Fruit fly (Drosophila melanogaster) Kc167 (cell line): Measurements from ENCODE around the gene CG5225.

Source experiments
- Myc ChIP-seq: fragments of >200 bp; optimal IDR thresholded peaks from 2 replicates; lab custom pipeline; 2017; ENCODE audit warnings: missing external identifiers
- Sin3A ChIP-seq: fragments of >200 bp; optimal IDR thresholded peaks from 2 replicates; lab custom pipeline; 2018; ENCODE audit warnings: missing external identifiers
- h ChIP-seq: fragments of >200 bp; optimal IDR thresholded peaks from 3 replicates; lab custom pipeline; 2018; ENCODE audit warnings: missing external identifiers
- insv ChIP-seq: fragments of >200 bp; optimal IDR thresholded peaks from 3 replicates; lab custom pipeline; 2018; ENCODE audit warnings: missing external identifiers
- psq ChIP-seq: fragments of >200 bp; optimal IDR thresholded peaks from 2 replicates; lab custom pipeline; 2017; ENCODE audit warnings: missing external identifiers
- ttk ChIP-seq: sonication (Bioruptor generic); optimal IDR thresholded peaks from 2 replicates; lab custom pipeline; 2017; ENCODE audit warnings: missing external identifiers

Gene CG5225

dm6 chr3R:17053415-17054177 lies 25.1 kb downstream of the CG5225 start, which contains the start of gene Dad:
TSS of gene Dad (plus strand) at chr3R:17054007.
- no peak for TF ChIP-seq insv (lab: Kevin White, UChicago)
- TF ChIP-seq psq (lab: Kevin White, UChicago): no peak
- TF ChIP-seq Sin3A (lab: Kevin White, UChicago): no peak
- no peak for TF ChIP-seq h (lab: Kevin White, UChicago)
- no peak for TF ChIP-seq Myc (lab: Kevin White, UChicago)
- no peak for TF ChIP-seq ttk (lab: Kevin White, UChicago)

DNA sequence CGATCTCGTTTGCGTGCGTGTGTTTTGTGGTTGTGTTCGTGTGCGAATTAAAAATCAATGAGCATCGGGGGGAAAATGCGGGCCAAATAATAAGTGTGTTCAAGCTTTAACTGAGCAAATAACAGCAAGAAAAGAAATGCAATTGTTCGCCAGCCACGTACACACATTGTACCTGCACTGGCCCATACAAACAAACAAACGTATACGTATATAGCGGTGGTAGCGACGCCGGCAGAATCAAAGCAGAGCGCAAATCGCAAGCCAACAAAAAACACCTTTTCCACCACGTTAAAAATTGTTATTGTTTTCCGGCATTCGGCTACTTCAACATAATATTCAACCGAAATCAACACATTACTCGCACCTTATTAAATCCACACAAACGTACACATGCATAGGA lies 26.0 kb downstream of the CG5225 start:
- no peak for TF ChIP-seq Myc (lab: Kevin White, UChicago)
- TF ChIP-seq ttk (lab: Kevin White, UChicago): no peak
- no peak for TF ChIP-seq psq (lab: Kevin White, UChicago)
- TF ChIP-seq insv (lab: Kevin White, UChicago): no peak
- TF ChIP-seq h (lab: Kevin White, UChicago): no peak
- TF ChIP-seq Sin3A (lab: Kevin White, UChicago): no peak

DNA sequence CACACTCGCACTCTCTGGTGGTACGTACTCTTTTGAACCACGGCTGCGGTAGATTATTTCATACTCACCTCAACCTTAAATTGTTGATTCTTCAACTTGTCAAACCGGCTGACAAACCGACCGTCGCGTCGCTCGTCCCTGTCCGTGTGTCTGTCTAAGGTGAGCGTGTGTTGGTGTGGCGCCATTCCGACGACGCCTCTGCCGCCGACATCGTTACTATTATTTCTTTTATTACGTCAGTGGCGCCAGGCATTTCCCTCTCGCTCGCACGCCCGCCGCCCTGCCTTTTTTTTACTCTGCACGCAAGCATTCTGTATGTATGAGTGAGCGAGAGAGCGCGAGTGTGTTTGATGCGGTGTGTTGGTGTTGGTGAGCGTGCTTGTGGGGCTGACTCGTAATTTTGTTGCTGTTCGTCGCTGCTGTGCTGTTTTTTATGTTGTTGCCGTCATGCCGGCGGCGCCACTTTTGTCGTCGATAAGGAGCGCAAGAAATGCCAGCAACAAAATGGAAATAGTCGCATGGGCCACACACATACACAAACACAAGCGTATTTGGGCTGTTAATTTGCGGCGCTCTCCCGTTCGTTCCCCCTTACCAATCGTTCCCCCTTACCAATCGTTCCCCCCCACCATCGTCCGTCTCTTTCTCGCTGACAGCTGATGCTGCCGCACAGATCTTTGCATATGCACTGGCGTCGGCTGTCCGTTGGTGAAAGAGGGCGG lies 27.9 kb downstream of the CG5225 start:
- TF ChIP-seq insv (lab: Kevin White, UChicago) (no peak), Sin3A (lab: Kevin White, UChicago) (no peak), psq (lab: Kevin White, UChicago) (no peak), h (lab: Kevin White, UChicago) (no peak), ttk (lab: Kevin White, UChicago) (no peak), Myc (lab: Kevin White, UChicago) (no peak)

DNA sequence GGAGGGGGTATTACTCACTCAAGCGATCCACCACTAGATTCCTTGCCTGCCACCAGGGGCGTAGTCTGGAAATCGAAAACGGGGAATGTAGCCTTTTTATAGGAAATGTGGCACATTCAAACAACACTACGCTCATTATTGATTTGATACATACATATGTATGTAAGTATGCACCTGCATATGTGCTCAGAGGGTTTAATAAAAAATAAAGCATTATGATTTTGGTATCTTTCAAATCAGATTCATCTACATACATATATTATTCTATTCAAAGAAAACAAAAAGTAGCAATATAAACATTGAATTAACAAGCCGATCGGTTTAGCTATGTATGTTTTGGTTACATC lies 28.4 kb downstream of the CG5225 start:
- TF ChIP-seq h (lab: Kevin White, UChicago) (no peak), ttk (lab: Kevin White, UChicago) (no peak), psq (lab: Kevin White, UChicago) (no peak), Myc (lab: Kevin White, UChicago) (no peak), Sin3A (lab: Kevin White, UChicago) (no peak), insv (lab: Kevin White, UChicago) (no peak)

DNA sequence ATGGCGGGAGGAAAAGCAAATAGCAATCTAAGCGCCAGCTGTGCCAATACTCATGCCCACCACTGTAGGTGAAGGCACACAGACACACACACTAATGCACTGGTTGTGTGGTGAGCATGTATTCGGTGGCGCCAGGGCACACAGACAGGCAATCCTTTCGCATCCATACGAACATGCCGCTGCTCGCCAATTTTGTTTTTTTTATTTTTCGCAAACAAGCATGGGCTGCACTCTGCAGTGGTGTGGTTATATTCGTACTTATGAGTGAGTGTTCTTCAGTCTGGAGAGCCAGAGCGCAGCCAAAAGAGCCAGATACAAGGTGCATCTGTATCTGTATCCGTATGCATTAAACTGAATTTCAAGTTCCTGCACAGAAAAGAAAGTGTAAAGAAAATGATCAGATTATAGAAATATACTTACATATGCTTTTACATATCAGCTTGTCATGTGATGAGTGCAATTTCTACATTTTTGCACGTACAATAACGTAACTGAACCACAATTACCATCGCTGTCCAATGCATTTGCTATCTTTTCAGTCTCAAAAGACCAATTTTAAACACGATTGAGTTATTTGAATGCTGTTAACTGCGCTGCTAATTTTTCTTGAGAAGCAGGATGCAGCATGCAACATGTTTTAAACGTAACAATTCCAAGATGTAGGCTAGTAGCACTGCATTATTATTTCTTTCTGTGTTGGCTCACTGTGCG lies 30.8 kb downstream of the CG5225 start:
- TF ChIP-seq ttk (lab: Kevin White, UChicago) (no peak), psq (lab: Kevin White, UChicago) (no peak), h (lab: Kevin White, UChicago) (no peak), Sin3A (lab: Kevin White, UChicago) (no peak)

DNA sequence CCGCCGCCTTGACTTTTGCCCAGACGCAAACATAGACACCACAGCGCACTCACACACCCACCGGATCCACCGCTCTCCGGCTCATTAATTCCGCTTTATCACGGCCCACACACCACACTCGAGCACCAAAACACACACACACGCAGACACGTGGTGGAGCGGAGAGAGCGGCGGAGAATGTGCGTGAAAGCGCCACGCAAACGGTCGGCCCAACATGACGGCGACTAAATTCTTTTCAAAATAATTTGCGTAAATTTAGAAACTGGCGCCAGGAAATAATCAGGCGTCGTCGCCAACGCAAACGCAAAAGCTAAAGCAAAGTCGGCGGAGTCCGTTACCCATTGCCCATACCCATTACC lies 31.3 kb downstream of the CG5225 start:
- no peak for TF ChIP-seq h (lab: Kevin White, UChicago)
- no peak for TF ChIP-seq insv (lab: Kevin White, UChicago)
- TF ChIP-seq ttk (lab: Kevin White, UChicago): no peak
- TF ChIP-seq Sin3A (lab: Kevin White, UChicago): no peak
- TF ChIP-seq psq (lab: Kevin White, UChicago): no peak
- TF ChIP-seq Myc (lab: Kevin White, UChicago): no peak

DNA sequence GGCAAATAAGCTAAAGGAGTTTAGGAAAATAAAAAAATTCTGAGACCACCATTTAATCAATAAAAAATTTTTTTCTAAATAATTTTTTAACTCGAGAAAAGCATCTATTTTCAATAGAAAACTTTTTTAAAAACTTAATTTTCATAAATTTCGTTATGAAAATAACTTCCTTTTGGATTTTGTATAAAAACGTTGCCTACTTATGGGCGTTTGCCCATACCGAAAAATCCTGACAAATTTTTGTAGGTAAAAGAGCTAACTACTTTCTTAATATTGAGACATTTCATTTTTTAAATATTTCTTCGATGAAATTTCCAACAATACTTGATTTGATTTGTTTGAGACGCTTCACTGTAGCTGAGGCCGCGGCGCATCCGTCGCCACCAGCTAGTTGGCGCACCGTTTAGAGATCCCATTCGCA lies 31.8 kb downstream of the CG5225 start:
- TF ChIP-seq h (lab: Kevin White, UChicago): no peak
- TF ChIP-seq ttk (lab: Kevin White, UChicago): no peak
- TF ChIP-seq Myc (lab: Kevin White, UChicago): no peak
- TF ChIP-seq insv (lab: Kevin White, UChicago): no peak
- no peak for TF ChIP-seq Sin3A (lab: Kevin White, UChicago)
- TF ChIP-seq psq (lab: Kevin White, UChicago): no peak

dm6 chr3R:17060809-17061394 lies 32.4 kb downstream of the CG5225 start:
- TF ChIP-seq insv (lab: Kevin White, UChicago) (no peak), psq (lab: Kevin White, UChicago) (no peak), Myc (lab: Kevin White, UChicago) (no peak)

DNA sequence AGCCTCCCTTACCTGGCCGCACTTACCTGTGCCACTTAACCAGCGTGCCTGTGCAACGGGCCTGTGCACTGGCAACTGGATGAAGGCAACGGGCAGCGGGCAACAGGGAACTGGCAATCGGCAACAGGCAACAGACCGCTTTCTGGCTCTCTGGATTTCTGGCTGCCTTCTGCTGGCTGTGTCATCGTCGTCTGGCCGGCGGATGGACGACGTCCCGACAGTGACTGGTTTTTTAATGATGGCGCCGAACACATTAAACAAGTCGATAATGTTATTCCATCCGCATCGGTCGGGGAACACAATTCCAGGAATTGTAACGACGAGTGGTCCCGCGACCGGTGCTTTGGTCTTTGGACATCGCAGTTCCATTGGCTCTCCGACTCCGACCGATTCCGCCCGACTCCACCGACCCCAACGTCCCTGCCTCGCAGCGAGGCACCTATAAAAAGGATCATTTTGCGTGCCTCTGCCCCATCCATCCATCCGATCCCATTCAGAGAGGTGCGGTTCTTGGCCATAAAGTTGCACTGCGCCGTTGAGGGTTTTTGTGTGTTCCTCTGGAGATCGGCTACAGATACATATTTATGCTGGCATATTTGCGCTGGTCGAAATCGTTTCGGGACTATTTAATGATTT lies 33.4 kb downstream of the CG5225 start:
- TF ChIP-seq ttk (lab: Kevin White, UChicago): no peak
- no peak for TF ChIP-seq insv (lab: Kevin White, UChicago)
- TF ChIP-seq psq (lab: Kevin White, UChicago): no peak
- TF ChIP-seq Myc (lab: Kevin White, UChicago): no peak
- no peak for TF ChIP-seq Sin3A (lab: Kevin White, UChicago)
- TF ChIP-seq h (lab: Kevin White, UChicago): no peak

DNA sequence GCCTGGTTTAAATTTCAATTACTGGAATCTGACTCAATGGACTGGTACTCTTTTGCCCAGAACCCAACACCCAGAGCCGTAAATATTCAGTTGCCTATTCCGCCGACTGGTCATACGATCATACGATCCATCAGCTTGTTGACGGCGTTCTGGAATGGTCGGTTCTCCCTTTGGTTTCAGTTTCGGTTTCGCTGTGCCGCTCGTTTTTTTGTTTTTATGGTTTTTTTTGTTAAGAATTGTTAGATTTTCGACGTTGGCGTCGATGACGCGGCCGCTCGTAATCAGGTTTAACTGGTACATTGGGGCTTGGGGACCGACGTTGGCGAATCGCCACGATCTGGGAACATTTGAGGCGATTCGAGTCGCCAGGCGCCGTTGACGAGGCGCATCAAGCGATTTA lies 34.2 kb downstream of the CG5225 start:
- TF ChIP-seq insv (lab: Kevin White, UChicago) (no peak), psq (lab: Kevin White, UChicago) (no peak), ttk (lab: Kevin White, UChicago) (no peak), Myc (lab: Kevin White, UChicago) (no peak), h (lab: Kevin White, UChicago) (no peak)
